Worm (Caenorhabditis elegans) whole organism, midembryonic: Measurements from ENCODE around the gene rabr-2.

Experiments used
- T22C8.4 ChIP-seq: fragments of 200-800 bp; sonication (Bioruptor generic); IDR thresholded peaks from 2 replicates; pipeline ENCODE4 v1.3.6; 2022; ENCODE audit warnings: missing genetic modification characterization, missing compliant biosample characterization
- cog-1 ChIP-seq: sonication (generic microtip); optimal IDR thresholded peaks from 2 replicates; lab custom pipeline; 2016; ENCODE audit warnings: missing genetic modification characterization, missing compliant biosample characterization
- flt-1 ChIP-seq: fragments of 200-800 bp; sonication (Bioruptor generic); IDR thresholded peaks from 2 replicates; pipeline ENCODE4 v1.3.6; 2022; ENCODE audit warnings: missing genetic modification characterization, missing compliant biosample characterization
- klf-2 ChIP-seq: fragments of 200-800 bp; sonication (Bioruptor generic); conservative IDR thresholded peaks from 2 replicates; pipeline ENCODE4 v1.3.6; 2022; ENCODE audit warnings: missing genetic modification reagents, missing genetic modification characterization, missing compliant biosample characterization
- med-1 ChIP-seq: sonication (generic microtip); optimal IDR thresholded peaks from 2 replicates; lab custom pipeline; 2017; ENCODE audit warnings: missing genetic modification characterization, mild to moderate bottlenecking, missing compliant biosample characterization, antibody characterized with exemption, missing genetic modification reagents; ENCODE audit not compliant: insufficient read depth
- tab-1 ChIP-seq: fragments of 200-800 bp; sonication (Bioruptor generic); IDR thresholded peaks from 2 replicates; pipeline ENCODE4 v1.3.6; 2022; ENCODE audit warnings: missing genetic modification characterization, missing compliant biosample characterization
- ztf-23 ChIP-seq: fragments of 200-800 bp; sonication (Bioruptor generic); IDR thresholded peaks from 2 replicates; pipeline ENCODE4 v1.3.6; 2022; ENCODE audit warnings: missing genetic modification reagents, missing genetic modification characterization, missing compliant biosample characterization
- ztf-29 ChIP-seq: fragments of 200-800 bp; sonication (Bioruptor generic); IDR thresholded peaks from 2 replicates; pipeline ENCODE4 v1.3.6; 2022; ENCODE audit warnings: missing genetic modification reagents, missing genetic modification characterization, missing compliant biosample characterization

ce11 chrIV:17467325-17467724 lies 15.8 kb downstream of the rabr-2 start, which contains the start of gene elo-2:
- TF ChIP-seq flt-1 (GFP tag; lab: Robert Waterston, UW) (no peak), cog-1 (tag; lab: Kevin White, UChicago) (no peak), tab-1 (GFP tag; lab: Robert Waterston, UW) (no peak), med-1 (GFP tag; lab: Kevin White, UChicago) (no peak), ztf-29 (GFP tag; lab: Robert Waterston, UW) (no peak), klf-2 (GFP tag; lab: Robert Waterston, UW) (no peak), T22C8.4 (no peak), ztf-23 (GFP tag; lab: Robert Waterston, UW) (no peak)
